Fruit fly (Drosophila melanogaster) whole organism, embryonic: Measurements from ENCODE around the gene Pde11.
A peak's percentile ranks its signal among the peaks of the same experiment; 100 is the strongest.

Experiments used
- Bteb2 ChIP-seq: fragments of 200-800 bp; sonication (Bioruptor generic); optimal IDR thresholded peaks from 2 replicates; lab custom pipeline; 2016; ENCODE audit warnings: missing biosample characterization, missing genetic modification characterization
- CG10543 ChIP-seq: fragments of 200-800 bp; sonication (Bioruptor generic); optimal IDR thresholded peaks from 3 replicates; lab custom pipeline; 2017; ENCODE audit warnings: missing biosample characterization, mild to moderate bottlenecking, missing genetic modification characterization, moderate library complexity
- CG11085 ChIP-seq: fragments of 200-800 bp; sonication (Bioruptor generic); IDR thresholded peaks from 2 replicates; pipeline ENCODE4 v1.3.6; 2022; ENCODE audit warnings: missing biosample characterization, missing genetic modification characterization
- CG11456 ChIP-seq: fragments of 200-800 bp; sonication (Bioruptor generic); IDR thresholded peaks from 3 replicates; pipeline ENCODE4 v1.3.6; 2022; ENCODE audit warnings: missing biosample characterization, missing genetic modification characterization
- CG11504 ChIP-seq: fragments of 200-800 bp; sonication (Bioruptor generic); optimal IDR thresholded peaks from 3 replicates; lab custom pipeline; 2019; ENCODE audit warnings: missing biosample characterization, mild to moderate bottlenecking, missing genetic modification characterization, moderate library complexity
- CG12659 ChIP-seq: fragments of 200-800 bp; sonication (Bioruptor generic); optimal IDR thresholded peaks from 3 replicates; lab custom pipeline; 2017; ENCODE audit warnings: mild to moderate bottlenecking, missing biosample characterization, missing genetic modification reagents, missing genetic modification characterization
- CG12744 ChIP-seq: fragments of 200-800 bp; sonication (Bioruptor generic); optimal IDR thresholded peaks from 2 replicates; lab custom pipeline; 2016; ENCODE audit warnings: missing biosample characterization, missing genetic modification characterization
- CG13287 ChIP-seq: fragments of 200-800 bp; sonication (Bioruptor generic); IDR thresholded peaks from 2 replicates; pipeline ENCODE4 v1.3.6; 2022; ENCODE audit warnings: missing biosample characterization, missing genetic modification characterization; ENCODE audit not compliant: partially characterized antibody
- CG14014 ChIP-seq: fragments of 200-800 bp; sonication (Bioruptor generic); IDR thresholded peaks from 2 replicates; pipeline ENCODE4 v1.3.6; 2022; ENCODE audit warnings: missing biosample characterization, missing genetic modification characterization
- CG14710 ChIP-seq: fragments of 200-800 bp; sonication (Bioruptor generic); optimal IDR thresholded peaks from 3 replicates; lab custom pipeline; 2019; ENCODE audit warnings: missing biosample characterization, mild to moderate bottlenecking, missing genetic modification characterization, moderate library complexity
- CG15011 ChIP-seq: fragments of 200-800 bp; sonication (Bioruptor generic); optimal IDR thresholded peaks from 3 replicates; lab custom pipeline; 2018; ENCODE audit warnings: missing biosample characterization, mild to moderate bottlenecking, missing genetic modification characterization
- CG15514 ChIP-seq: fragments of 200-800 bp; sonication (Bioruptor generic); optimal IDR thresholded peaks from 3 replicates; lab custom pipeline; 2017; ENCODE audit warnings: missing biosample characterization, missing genetic modification characterization, mild to moderate bottlenecking, moderate library complexity, missing genetic modification reagents
- CG16813 ChIP-seq: fragments of 200-800 bp; sonication (Bioruptor generic); IDR thresholded peaks from 3 replicates; pipeline ENCODE4 v1.3.6; 2022; ENCODE audit warnings: missing biosample characterization, missing genetic modification characterization; ENCODE audit not compliant: partially characterized antibody
- CG17568 ChIP-seq: fragments of 200-800 bp; sonication (Bioruptor generic); optimal IDR thresholded peaks from 2 replicates; lab custom pipeline; 2018; ENCODE audit warnings: missing biosample characterization, mild to moderate bottlenecking, missing genetic modification characterization, moderate library complexity
- CG2116 ChIP-seq: fragments of 200-800 bp; sonication (Bioruptor generic); optimal IDR thresholded peaks from 3 replicates; lab custom pipeline; 2018; ENCODE audit warnings: missing biosample characterization, mild to moderate bottlenecking, missing genetic modification characterization
- CG3281 ChIP-seq: fragments of 200-800 bp; sonication (Bioruptor generic); optimal IDR thresholded peaks from 3 replicates; lab custom pipeline; 2017; ENCODE audit warnings: missing biosample characterization, mild to moderate bottlenecking, missing genetic modification characterization
- CG3407 ChIP-seq: fragments of 200-800 bp; sonication (Bioruptor generic); optimal IDR thresholded peaks from 2 replicates; lab custom pipeline; 2018; ENCODE audit warnings: missing biosample characterization, mild to moderate bottlenecking, missing genetic modification characterization
- CG4328 ChIP-seq: fragments of 200-800 bp; sonication (Bioruptor generic); optimal IDR thresholded peaks from 3 replicates; lab custom pipeline; 2017; ENCODE audit warnings: missing biosample characterization, missing genetic modification reagents, missing genetic modification characterization
- CG7556 ChIP-seq: fragments of 200-800 bp; sonication (Bioruptor generic); optimal IDR thresholded peaks from 2 replicates; lab custom pipeline; 2017; ENCODE audit warnings: missing biosample characterization, mild to moderate bottlenecking, missing genetic modification characterization
- CTCF ChIP-seq: fragments of 200-800 bp; sonication (Bioruptor generic); optimal IDR thresholded peaks from 2 replicates; lab custom pipeline; 2017; ENCODE audit warnings: missing biosample characterization, mild to moderate bottlenecking, missing genetic modification characterization, moderate library complexity
- CoRest ChIP-seq: fragments of 200-800 bp; sonication (Bioruptor generic); optimal IDR thresholded peaks from 3 replicates; lab custom pipeline; 2018; ENCODE audit warnings: missing biosample characterization, mild to moderate bottlenecking, missing genetic modification characterization, moderate library complexity
- CrebB ChIP-seq: fragments of 200-800 bp; sonication (Bioruptor generic); optimal IDR thresholded peaks from 3 replicates; lab custom pipeline; 2018; ENCODE audit warnings: missing biosample characterization, mild to moderate bottlenecking, missing genetic modification characterization
- Dbx ChIP-seq: fragments of 200-800 bp; sonication (Bioruptor generic); IDR thresholded peaks from 3 replicates; pipeline ENCODE4 v1.3.6; 2022; ENCODE audit warnings: missing biosample characterization, missing genetic modification characterization
- Ets65A ChIP-seq: fragments of 200-800 bp; sonication (Bioruptor generic); peaks from one replicate; lab custom pipeline; 2016; ENCODE audit warnings: missing biosample characterization, missing genetic modification characterization
- Hand ChIP-seq: fragments of 200-800 bp; sonication (Bioruptor generic); optimal IDR thresholded peaks from 2 replicates; lab custom pipeline; 2017; ENCODE audit warnings: mild to moderate bottlenecking, missing biosample characterization, missing genetic modification reagents, missing genetic modification characterization
- Hsf ChIP-seq: fragments of 200-800 bp; sonication (Bioruptor generic); optimal IDR thresholded peaks from 3 replicates; lab custom pipeline; 2016; ENCODE audit warnings: missing biosample characterization, missing genetic modification characterization
- Lhr ChIP-seq: fragments of 200-800 bp; sonication (Bioruptor generic); optimal IDR thresholded peaks from 3 replicates; lab custom pipeline; 2017; ENCODE audit warnings: mild to moderate bottlenecking, missing biosample characterization, missing genetic modification reagents, missing genetic modification characterization
- Med ChIP-seq: fragments of 200-800 bp; sonication (Bioruptor generic); peaks from one replicate; lab custom pipeline; 2016; ENCODE audit warnings: missing biosample characterization, missing genetic modification characterization, mild to moderate bottlenecking, inconsistent platforms, moderate library complexity
- Meics ChIP-seq: fragments of 200-800 bp; sonication (Bioruptor generic); optimal IDR thresholded peaks from 2 replicates; lab custom pipeline; 2017; ENCODE audit warnings: missing biosample characterization, mild to moderate bottlenecking, missing genetic modification characterization
- NC2β ChIP-seq: fragments of 200-800 bp; sonication (Bioruptor generic); optimal IDR thresholded peaks from 2 replicates; lab custom pipeline; 2016; ENCODE audit warnings: missing biosample characterization, missing genetic modification characterization
- Optix ChIP-seq: fragments of 200-800 bp; sonication (Bioruptor generic); IDR thresholded peaks from 3 replicates; pipeline ENCODE4 v1.3.6; 2022; ENCODE audit warnings: missing biosample characterization, missing genetic modification characterization
- PHDP ChIP-seq: fragments of 200-800 bp; sonication (Bioruptor generic); optimal IDR thresholded peaks from 3 replicates; lab custom pipeline; 2018; ENCODE audit warnings: missing biosample characterization, mild to moderate bottlenecking, missing genetic modification characterization, moderate library complexity
- Rfx ChIP-seq: fragments of 200-800 bp; sonication (Bioruptor generic); IDR thresholded peaks from 2 replicates; pipeline ENCODE4 v1.3.6; 2022; ENCODE audit warnings: missing biosample characterization, missing genetic modification characterization
- Side ChIP-seq: fragments of 200-800 bp; sonication (Bioruptor generic); optimal IDR thresholded peaks from 2 replicates; lab custom pipeline; 2016; ENCODE audit warnings: missing biosample characterization, missing genetic modification characterization
- Spps ChIP-seq: fragments of 200-800 bp; sonication (Bioruptor generic); optimal IDR thresholded peaks from 2 replicates; lab custom pipeline; 2018; ENCODE audit warnings: missing biosample characterization, mild to moderate bottlenecking, missing genetic modification characterization
- Xrp1 ChIP-seq: fragments of 200-800 bp; sonication (Bioruptor generic); IDR thresholded peaks from 2 replicates; pipeline ENCODE4 v1.3.6; 2022; ENCODE audit warnings: missing biosample characterization, missing genetic modification characterization
- bcd ChIP-seq: fragments of 200-800 bp; sonication (Bioruptor generic); optimal IDR thresholded peaks from 2 replicates; lab custom pipeline; 2017; ENCODE audit warnings: missing biosample characterization, mild to moderate bottlenecking, missing genetic modification characterization
- bowl ChIP-seq: fragments of 200-800 bp; sonication (Bioruptor generic); IDR thresholded peaks from 2 replicates; pipeline ENCODE4 v1.3.6; 2022; ENCODE audit warnings: missing biosample characterization, missing genetic modification characterization
- corto ChIP-seq: fragments of 200-800 bp; sonication (Bioruptor generic); optimal IDR thresholded peaks from 2 replicates; lab custom pipeline; 2016; ENCODE audit warnings: missing biosample characterization, mild to moderate bottlenecking, missing genetic modification characterization, moderate library complexity
- eyg ChIP-seq: fragments of 200-800 bp; sonication (Bioruptor generic); optimal IDR thresholded peaks from 3 replicates; lab custom pipeline; 2016; ENCODE audit warnings: missing biosample characterization, missing genetic modification characterization
- fd3F ChIP-seq: fragments of 200-800 bp; sonication (Bioruptor generic); optimal IDR thresholded peaks from 2 replicates; lab custom pipeline; 2018; ENCODE audit warnings: missing biosample characterization, mild to moderate bottlenecking, missing genetic modification characterization, moderate library complexity
- fd96Cb ChIP-seq: fragments of 200-800 bp; sonication (Bioruptor generic); optimal IDR thresholded peaks from 2 replicates; lab custom pipeline; 2018; ENCODE audit warnings: missing biosample characterization, mild to moderate bottlenecking, missing genetic modification characterization, moderate library complexity
- ftz-f1 ChIP-seq: fragments of 200-800 bp; sonication (Bioruptor generic); optimal IDR thresholded peaks from 2 replicates; lab custom pipeline; 2016; ENCODE audit warnings: missing biosample characterization, missing genetic modification characterization
- ham ChIP-seq: fragments of 200-800 bp; sonication (Bioruptor generic); IDR thresholded peaks from 2 replicates; pipeline ENCODE4 v1.3.6; 2022; ENCODE audit warnings: missing biosample characterization, missing genetic modification characterization
- jumu ChIP-seq: fragments of 200-800 bp; sonication (Bioruptor generic); optimal IDR thresholded peaks from 3 replicates; lab custom pipeline; 2016; ENCODE audit warnings: missing biosample characterization, missing genetic modification characterization
- mam ChIP-seq: fragments of 200-800 bp; sonication (Bioruptor generic); optimal IDR thresholded peaks from 3 replicates; lab custom pipeline; 2016; ENCODE audit warnings: missing biosample characterization, missing genetic modification characterization
- sens ChIP-seq: fragments of 200-800 bp; sonication (Bioruptor generic); peaks from one replicate; lab custom pipeline; 2016; ENCODE audit warnings: missing biosample characterization, missing genetic modification characterization
- seq ChIP-seq: fragments of 200-800 bp; sonication (Bioruptor generic); IDR thresholded peaks from 2 replicates; pipeline ENCODE4 v1.3.6; 2022; ENCODE audit warnings: missing biosample characterization, missing genetic modification characterization
- slou ChIP-seq: fragments of 200-800 bp; sonication (Bioruptor generic); optimal IDR thresholded peaks from 3 replicates; lab custom pipeline; 2016; ENCODE audit warnings: missing biosample characterization, missing genetic modification characterization
- vnd ChIP-seq: fragments of 200-800 bp; sonication (Bioruptor generic); IDR thresholded peaks from 3 replicates; pipeline ENCODE4 v1.3.6; 2022; ENCODE audit warnings: missing biosample characterization, missing genetic modification characterization; ENCODE audit not compliant: partially characterized antibody
- wek ChIP-seq: fragments of 200-800 bp; sonication (Bioruptor generic); optimal IDR thresholded peaks from 3 replicates; lab custom pipeline; 2018; ENCODE audit warnings: missing biosample characterization, mild to moderate bottlenecking, missing genetic modification characterization, moderate library complexity
- zen2 ChIP-seq: fragments of 200-800 bp; sonication (Bioruptor generic); IDR thresholded peaks from 3 replicates; pipeline ENCODE4 v1.3.6; 2022; ENCODE audit warnings: missing biosample characterization, missing genetic modification characterization; ENCODE audit not compliant: partially characterized antibody

The Pde11 gene

dm6 chr2L:18625009-18625408, 34.9 kb upstream of the Pde11 start (continued):
- no peak for TF ChIP-seq mam (GFP tag; lab: Kevin White, UChicago)
- TF ChIP-seq Rfx (GFP tag; lab: Robert Waterston, UW) = no peak
- no peak for TF ChIP-seq CoRest (tag; lab: Kevin White, UChicago)
- TF ChIP-seq CrebB (tag; lab: Kevin White, UChicago) = no peak
- no peak for TF ChIP-seq CG16813
- no peak for TF ChIP-seq CG2116 (GFP tag; lab: Kevin White, UChicago)
- TF ChIP-seq Xrp1 (GFP tag; lab: Robert Waterston, UW) = no peak
- TF ChIP-seq ham = no peak
- no peak for TF ChIP-seq sens (GFP tag; lab: Kevin White, UChicago)
- TF ChIP-seq CG11085 (GFP tag; lab: Robert Waterston, UW) = no peak
- no peak for TF ChIP-seq slou (GFP tag; lab: Kevin White, UChicago)
- TF ChIP-seq CG11504 (tag; lab: Kevin White, UChicago) = no peak
- no peak for TF ChIP-seq ftz-f1 (GFP tag; lab: Kevin White, UChicago)
- TF ChIP-seq fd96Cb (tag; lab: Kevin White, UChicago) = no peak
- no peak for TF ChIP-seq Dbx
- no peak for TF ChIP-seq fd3F
- peak; percentile 18 for TF ChIP-seq Bteb2 (GFP tag; lab: Kevin White, UChicago)
- no peak for TF ChIP-seq CG11456 (GFP tag; lab: Robert Waterston, UW)
- no peak for TF ChIP-seq Side (GFP tag; lab: Kevin White, UChicago)
- TF ChIP-seq Hand = no peak
- TF ChIP-seq CG12659 (GFP tag; lab: Kevin White, UChicago) = no peak
- TF ChIP-seq Hsf (GFP tag; lab: Kevin White, UChicago) = no peak
- TF ChIP-seq wek = no peak
- TF ChIP-seq bowl (GFP tag; lab: Robert Waterston, UW) = no peak
- no peak for TF ChIP-seq CG10543 (GFP tag; lab: Kevin White, UChicago)
- TF ChIP-seq CG7556 (GFP tag; lab: Kevin White, UChicago) = peak; percentile 27
- TF ChIP-seq CG15011 = peak; percentile 5
- TF ChIP-seq seq (GFP tag; lab: Robert Waterston, UW) = no peak
- TF ChIP-seq CG14710 (tag; lab: Kevin White, UChicago) = no peak
- no peak for TF ChIP-seq corto (GFP tag; lab: Kevin White, UChicago)
- TF ChIP-seq CG14014 (GFP tag; lab: Robert Waterston, UW) = peak; percentile 11; the same call in 1 of the 2 replicates
- peak; percentile 19 for TF ChIP-seq PHDP (tag; lab: Kevin White, UChicago)
- peak; percentile 7 for TF ChIP-seq CG3281
- peak; percentile 69 for TF ChIP-seq Med (GFP tag; lab: Kevin White, UChicago)
- peak; percentile 2 for TF ChIP-seq CG17568
- TF ChIP-seq CG13287 (GFP tag; lab: Robert Waterston, UW) = no peak
- no peak for TF ChIP-seq CTCF (GFP tag; lab: Kevin White, UChicago)
- peak; percentile 63 for TF ChIP-seq Ets65A (GFP tag; lab: Kevin White, UChicago)
- no peak for TF ChIP-seq eyg (GFP tag; lab: Kevin White, UChicago)
- no peak for TF ChIP-seq jumu
- TF ChIP-seq CG4328 (GFP tag; lab: Kevin White, UChicago) = no peak
- TF ChIP-seq zen2 (GFP tag; lab: Robert Waterston, UW) = no peak
- no peak for TF ChIP-seq CG3407 (GFP tag; lab: Kevin White, UChicago)
- no peak for TF ChIP-seq NC2β (GFP tag; lab: Kevin White, UChicago)
- TF ChIP-seq CG12744 (GFP tag; lab: Kevin White, UChicago) = no peak
- TF ChIP-seq vnd (GFP tag; lab: Robert Waterston, UW) = no peak
- TF ChIP-seq Meics = peak; percentile 2
- TF ChIP-seq CG15514 (GFP tag; lab: Kevin White, UChicago) = peak; percentile 8
- TF ChIP-seq bcd (GFP tag; lab: Kevin White, UChicago) = no peak
- no peak for TF ChIP-seq Optix
- TF ChIP-seq Spps (tag; lab: Kevin White, UChicago) = no peak
- TF ChIP-seq Lhr = no peak
